Fruit fly (Drosophila melanogaster): ENCODE results near the gene Rbf.

The Rbf gene

dm6 chrX:796397-796989, 4.8 kb downstream of the Rbf start:
- TF ChIP-seq Eip78C (GFP tag), result peak; percentile 66
- peak; percentile 24 for TF ChIP-seq CG1621 (tag; optimal IDR thresholded peaks at IDR 0.05)
- TF ChIP-seq Sox14 (GFP tag; optimal IDR thresholded peaks at IDR 0.05), result peak; percentile 58
- 0 out of 3 replicates have a peak, but pooled peaks have one; percentile 10 for TF ChIP-seq eg (GFP tag; IDR thresholded peaks at IDR 0.05)
- TF ChIP-seq Ets21C (GFP tag; optimal IDR thresholded peaks at IDR 0.05), result no peak
- TF ChIP-seq CG3032 (tag; optimal IDR thresholded peaks at IDR 0.05), result no peak
- no peak for TF ChIP-seq CG6163 (GFP tag; IDR thresholded peaks at IDR 0.05)
- peak; percentile 91 for TF ChIP-seq svp (GFP tag)
- peak; percentile 59 for TF ChIP-seq dsx (GFP tag; optimal IDR thresholded peaks at IDR 0.05; ENCODE audit: poor library complexity, severe bottlenecking)
- TF ChIP-seq pdm3 (GFP tag; optimal IDR thresholded peaks at IDR 0.05), result no peak
- peak; percentile 6 for TF ChIP-seq Smox (GFP tag; optimal IDR thresholded peaks at IDR 0.05)
- TF ChIP-seq esn (GFP tag; optimal IDR thresholded peaks at IDR 0.05), result peak; percentile 46
- TF ChIP-seq fkh (GFP tag; optimal IDR thresholded peaks at IDR 0.05), result no peak
- no peak for TF ChIP-seq CG10631 (GFP tag; optimal IDR thresholded peaks at IDR 0.05)
- TF ChIP-seq topi (GFP tag; optimal IDR thresholded peaks at IDR 0.05), result peak; percentile 7
- peak; percentile 1 for TF ChIP-seq CG6792 (GFP tag; optimal IDR thresholded peaks at IDR 0.05)
- no peak for TF ChIP-seq CG8119 (GFP tag; IDR thresholded peaks at IDR 0.05)
- peak; percentile 91 for TF ChIP-seq vri (GFP tag; optimal IDR thresholded peaks at IDR 0.05)
- no peak for TF ChIP-seq CG32006 (GFP tag; optimal IDR thresholded peaks at IDR 0.05)
- no peak for TF ChIP-seq fd85E (GFP tag; optimal IDR thresholded peaks at IDR 0.05)
- peak; percentile 35 for TF ChIP-seq CG3919 (GFP tag; optimal IDR thresholded peaks at IDR 0.05)
- peak; percentile 36 for TF ChIP-seq Eip75B (GFP tag; optimal IDR thresholded peaks at IDR 0.05)
- TF ChIP-seq ss (GFP tag; optimal IDR thresholded peaks at IDR 0.05), result peak in 1 of 2 experiments; percentile 42
- TF ChIP-seq Sox102F (GFP tag; optimal IDR thresholded peaks at IDR 0.05), result peak; percentile 42
- TF ChIP-seq CG6808 (GFP tag; optimal IDR thresholded peaks at IDR 0.05), result peak; percentile 34
- peak; percentile 9; the same call in 1 of the 2 replicates for TF ChIP-seq CG15336 (GFP tag; IDR thresholded peaks at IDR 0.05)

DNA sequence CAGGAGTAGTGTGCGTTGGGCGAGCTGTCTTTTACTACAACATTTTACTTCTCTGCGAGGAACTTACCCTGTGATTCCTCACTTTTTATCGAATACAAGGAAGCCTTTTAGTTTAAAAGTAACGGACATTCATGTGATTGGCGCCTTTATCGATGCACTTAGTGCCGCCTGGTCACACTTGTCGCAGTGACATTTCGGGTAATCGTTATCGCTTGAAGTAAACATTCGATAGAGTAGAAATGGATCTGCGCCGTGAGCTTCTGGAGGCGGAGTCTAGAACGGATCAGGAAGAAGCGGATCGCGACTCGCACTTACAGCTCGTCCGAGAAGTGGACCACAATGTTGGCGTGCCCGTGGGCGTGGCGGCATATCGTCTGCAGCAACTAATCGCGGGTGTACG, 8.4 kb downstream of the Rbf start, which contains the start of gene CG16989:
Gene CG16989, plus strand, starts transcription at position 225 of the 400 bp plus-strand sequence.
- no peak for TF ChIP-seq CG4318 (GFP tag; optimal IDR thresholded peaks at IDR 0.05)
- peak; percentile 57 for TF ChIP-seq CG1621 (tag; optimal IDR thresholded peaks at IDR 0.05)
- TF ChIP-seq fkh (GFP tag; optimal IDR thresholded peaks at IDR 0.05), result peak; percentile 28
- peak; percentile 90 for TF ChIP-seq achi (GFP tag; optimal IDR thresholded peaks at IDR 0.05)

DNA sequence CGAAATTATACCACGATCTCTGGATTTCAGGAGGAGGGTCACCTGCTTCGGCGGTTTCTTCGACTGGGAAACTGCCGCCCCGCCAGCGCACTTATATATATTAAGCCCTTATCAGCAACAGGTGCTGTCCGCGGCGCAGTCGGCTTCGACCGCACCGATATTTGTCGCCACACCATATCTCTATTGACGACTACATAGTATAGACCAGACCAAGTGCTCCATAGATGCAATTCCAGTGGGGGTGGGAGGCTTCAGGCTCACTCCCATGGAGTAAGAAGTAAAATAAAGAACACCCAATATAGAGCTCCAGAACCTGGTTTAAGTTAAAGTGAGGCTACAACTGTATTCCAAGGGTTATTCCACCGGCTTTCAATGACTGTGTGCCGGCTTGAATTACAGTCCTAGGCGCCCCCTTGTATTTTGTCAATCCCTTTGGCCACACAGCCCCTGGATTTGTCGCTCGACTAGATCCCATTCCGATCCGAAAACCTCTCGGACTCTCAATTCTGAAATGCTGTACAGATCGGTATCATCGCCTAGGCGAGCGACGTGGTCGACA, 11.2 kb downstream of the Rbf start, which contains the start of gene CG13360:
Gene CG13360, minus strand, starts transcription at position 51 of the 559 bp plus-strand sequence.
- no peak for TF ChIP-seq CG7368 (GFP tag; optimal IDR thresholded peaks at IDR 0.05)
- TF ChIP-seq net (GFP tag; optimal IDR thresholded peaks at IDR 0.05), result no peak
- no peak for TF ChIP-seq acj6 (GFP tag; optimal IDR thresholded peaks at IDR 0.05)
- peak; percentile 90 for TF ChIP-seq svp (GFP tag)
- no peak for TF ChIP-seq CG11762 (GFP tag; optimal IDR thresholded peaks at IDR 0.05; ENCODE audit: insufficient read depth)
- TF ChIP-seq fd59A (GFP tag; optimal IDR thresholded peaks at IDR 0.05), result no peak
- TF ChIP-seq CG32006 (GFP tag; optimal IDR thresholded peaks at IDR 0.05), result no peak
- no peak for TF ChIP-seq CG1621 (tag; optimal IDR thresholded peaks at IDR 0.05)
- TF ChIP-seq Eip93F (GFP tag; optimal IDR thresholded peaks at IDR 0.05), result no peak
- no peak for TF ChIP-seq CG10631 (GFP tag; optimal IDR thresholded peaks at IDR 0.05)
- peak; percentile 33 for TF ChIP-seq Eip78C (GFP tag)
- TF ChIP-seq CG31627 (GFP tag; optimal IDR thresholded peaks at IDR 0.05), result peak; percentile 21
- no peak for TF ChIP-seq CG34406 (GFP tag; optimal IDR thresholded peaks at IDR 0.05)
- no peak for TF ChIP-seq Ets96B (tag; optimal IDR thresholded peaks at IDR 0.05)
- TF ChIP-seq CG8319 (GFP tag; optimal IDR thresholded peaks at IDR 0.05), result no peak
- no peak for TF ChIP-seq CG6163 (GFP tag; IDR thresholded peaks at IDR 0.05)
- TF ChIP-seq Eip75B (GFP tag; optimal IDR thresholded peaks at IDR 0.05), result no peak
- TF ChIP-seq eg (GFP tag; IDR thresholded peaks at IDR 0.05), result no peak
- no peak for TF ChIP-seq Sox14 (GFP tag; optimal IDR thresholded peaks at IDR 0.05)
- no peak for TF ChIP-seq ss (GFP tag; optimal IDR thresholded peaks at IDR 0.05)
- no peak for TF ChIP-seq CG3919 (GFP tag; optimal IDR thresholded peaks at IDR 0.05)
- TF ChIP-seq Lpt (GFP tag; optimal IDR thresholded peaks at IDR 0.05), result no peak
- TF ChIP-seq Hr39 (GFP tag; optimal IDR thresholded peaks at IDR 0.05), result peak; percentile 56
- TF ChIP-seq lz (GFP tag; optimal IDR thresholded peaks at IDR 0.05), result peak; percentile 22
- no peak for TF ChIP-seq CG4318 (GFP tag; optimal IDR thresholded peaks at IDR 0.05)
- no peak for TF ChIP-seq salr (GFP tag; optimal IDR thresholded peaks at IDR 0.05)
- no peak for TF ChIP-seq CG15336 (GFP tag; IDR thresholded peaks at IDR 0.05)
- TF ChIP-seq dac (GFP tag; optimal IDR thresholded peaks at IDR 0.05), result no peak
- TF ChIP-seq esn (GFP tag; optimal IDR thresholded peaks at IDR 0.05), result peak; percentile 31
- TF ChIP-seq cyc (GFP tag; optimal IDR thresholded peaks at IDR 0.05), result peak; percentile 13
- no peak for TF ChIP-seq pdm3 (GFP tag; optimal IDR thresholded peaks at IDR 0.05)
- no peak for TF ChIP-seq Sox15 (GFP tag; optimal IDR thresholded peaks at IDR 0.05)
